Worm (Caenorhabditis elegans) whole organism, young adult: ENCODE measurements around the gene lrr-1.

Experiments
- B0336.3 ChIP-seq: fragments of 200-800 bp; sonication (Bioruptor generic); IDR thresholded peaks from 2 replicates; pipeline ENCODE4 v1.3.6; 2022; ENCODE audit warnings: missing genetic modification characterization, missing compliant biosample characterization
- C06A6.2 ChIP-seq: fragments of 200-800 bp; sonication (Bioruptor generic); conservative IDR thresholded peaks from 2 replicates; pipeline ENCODE4 v1.3.6; 2022; ENCODE audit warnings: missing genetic modification characterization, missing compliant biosample characterization
- C17E4.6 ChIP-seq: fragments of 200-800 bp; sonication (Bioruptor generic); IDR thresholded peaks from 2 replicates; pipeline ENCODE4 v1.3.6; 2022; ENCODE audit warnings: missing genetic modification reagents, missing genetic modification characterization, missing compliant biosample characterization
- F22D6.2 ChIP-seq: sonication (generic microtip); optimal IDR thresholded peaks from 2 replicates; lab custom pipeline; 2016; ENCODE audit warnings: mild to moderate bottlenecking, missing genetic modification characterization, missing compliant biosample characterization
- F33H1.4 ChIP-seq: fragments of 200-800 bp; sonication (Bioruptor generic); IDR thresholded peaks from 2 replicates; pipeline ENCODE4 v1.3.6; 2022; ENCODE audit warnings: missing genetic modification reagents, missing genetic modification characterization, missing compliant biosample characterization
- F55B11.4 ChIP-seq: sonication (generic microtip); optimal IDR thresholded peaks from 2 replicates; lab custom pipeline; 2016; ENCODE audit warnings: missing compliant biosample characterization, missing genetic modification characterization, borderline replicate concordance; ENCODE audit not compliant: insufficient read depth
- K11D2.4 ChIP-seq: fragments of 200-800 bp; sonication (Bioruptor generic); IDR thresholded peaks from 2 replicates; pipeline ENCODE4 v1.3.6; 2022; ENCODE audit warnings: missing genetic modification reagents, missing genetic modification characterization, missing compliant biosample characterization
- T26A5.8 ChIP-seq: sonication (generic microtip); optimal IDR thresholded peaks from 2 replicates; lab custom pipeline; 2016; ENCODE audit warnings: missing genetic modification characterization, missing compliant biosample characterization
- Y56A3A.18 ChIP-seq: fragments of 200-800 bp; sonication (Bioruptor generic); IDR thresholded peaks from 2 replicates; pipeline ENCODE4 v1.3.6; 2022; ENCODE audit warnings: missing genetic modification reagents, missing genetic modification characterization, missing compliant biosample characterization
- Y79H2A.3 ChIP-seq: fragments of 200-800 bp; sonication (Bioruptor generic); conservative IDR thresholded peaks from 2 replicates; pipeline ENCODE4 v1.3.6; 2022; ENCODE audit warnings: missing genetic modification reagents, missing genetic modification characterization, missing compliant biosample characterization
- Y95B8A.8 ChIP-seq: fragments of 200-800 bp; sonication (Bioruptor generic); IDR thresholded peaks from 2 replicates; pipeline ENCODE4 v1.3.6; 2022; ENCODE audit warnings: missing genetic modification reagents, missing genetic modification characterization, missing compliant biosample characterization
- ZK185.1 ChIP-seq: sonication (generic microtip); optimal IDR thresholded peaks from 2 replicates; lab custom pipeline; 2016; ENCODE audit warnings: mild to moderate bottlenecking, missing genetic modification characterization, missing compliant biosample characterization; ENCODE audit not compliant: poor library complexity, severe bottlenecking
- aptf-2 ChIP-seq: fragments of 200-800 bp; sonication (Bioruptor generic); conservative IDR thresholded peaks from 2 replicates; pipeline ENCODE4 v1.3.6; 2022; ENCODE audit warnings: missing genetic modification reagents, missing genetic modification characterization, missing compliant biosample characterization
- athp-1 ChIP-seq: sonication (generic microtip); optimal IDR thresholded peaks from 2 replicates; lab custom pipeline; 2017; ENCODE audit warnings: mild to moderate bottlenecking, missing genetic modification characterization, missing compliant biosample characterization
- attf-3 ChIP-seq: fragments of 200-800 bp; sonication (Bioruptor generic); conservative IDR thresholded peaks from 2 replicates; pipeline ENCODE4 v1.3.6; 2022; ENCODE audit warnings: missing genetic modification reagents, missing genetic modification characterization, missing compliant biosample characterization
- attf-6 ChIP-seq: fragments of 200-800 bp; sonication (Bioruptor generic); IDR thresholded peaks from 2 replicates; pipeline ENCODE4 v1.3.6; 2022; ENCODE audit warnings: missing genetic modification reagents, missing genetic modification characterization, missing compliant biosample characterization
- ceh-40 ChIP-seq: fragments of 200-800 bp; sonication (Bioruptor generic); IDR thresholded peaks from 2 replicates; pipeline ENCODE4 v1.3.6; 2022; ENCODE audit warnings: missing genetic modification characterization, missing compliant biosample characterization
- chd-7 ChIP-seq: sonication (generic microtip); optimal IDR thresholded peaks from 2 replicates; lab custom pipeline; 2016; ENCODE audit warnings: mild to moderate bottlenecking, missing genetic modification characterization, moderate library complexity, missing compliant biosample characterization
- efl-1 ChIP-seq: fragments of 150-350 bp; optimal IDR thresholded peaks from 2 replicates; lab custom pipeline; 2014; ENCODE audit warnings: missing biosample characterization, missing genetic modification reagents, missing genetic modification characterization
- egl-18 ChIP-seq: fragments of 200-800 bp; sonication (Bioruptor generic); IDR thresholded peaks from 2 replicates; pipeline ENCODE4 v1.3.6; 2022; ENCODE audit warnings: missing genetic modification reagents, missing genetic modification characterization, missing compliant biosample characterization
- egrh-3 ChIP-seq: fragments of 200-800 bp; sonication (Bioruptor generic); IDR thresholded peaks from 2 replicates; pipeline ENCODE4 v1.3.6; 2022; ENCODE audit warnings: missing genetic modification reagents, missing genetic modification characterization, missing compliant biosample characterization
- ets-4 ChIP-seq: fragments of 200-800 bp; sonication (Bioruptor generic); optimal IDR thresholded peaks from 2 replicates; lab custom pipeline; 2018; ENCODE audit warnings: mild to moderate bottlenecking, missing genetic modification characterization, missing compliant biosample characterization
- gei-17 ChIP-seq: fragments of 200-800 bp; sonication (Bioruptor generic); optimal IDR thresholded peaks from 2 replicates; lab custom pipeline; 2018; ENCODE audit warnings: mild to moderate bottlenecking, missing genetic modification characterization, missing compliant biosample characterization
- him-1 ChIP-seq: sonication (generic microtip); optimal IDR thresholded peaks from 2 replicates; lab custom pipeline; 2016; ENCODE audit warnings: missing genotype, missing genetic modification reagents, missing genetic modification characterization, missing compliant biosample characterization
- lin-35 ChIP-seq, 3 experiments: fragments of 150-350 bp in 2 of 3; sonication (generic microtip) in 1 of 3; optimal IDR thresholded peaks; 2 replicates each; lab custom pipeline; 2014 to 2018; ENCODE audit warnings: missing biosample characterization in 3 of 3, missing genetic modification characterization in 3 of 3, missing genetic modification reagents in 3 of 3
- mxl-1 ChIP-seq: sonication (generic microtip); optimal IDR thresholded peaks from 2 replicates; lab custom pipeline; 2016; ENCODE audit warnings: missing genetic modification characterization, missing compliant biosample characterization
- nfyb-1 ChIP-seq: fragments of 200-800 bp; sonication (Bioruptor generic); IDR thresholded peaks from 2 replicates; pipeline ENCODE4 v1.3.6; 2022; ENCODE audit warnings: missing genetic modification reagents, missing genetic modification characterization, missing compliant biosample characterization
- nhr-120 ChIP-seq: fragments of 200-800 bp; sonication (Bioruptor generic); IDR thresholded peaks from 2 replicates; pipeline ENCODE4 v1.3.6; 2022; ENCODE audit warnings: missing genetic modification characterization, missing compliant biosample characterization
- nhr-80 ChIP-seq: sonication (generic microtip); optimal IDR thresholded peaks from 2 replicates; lab custom pipeline; 2016; ENCODE audit warnings: missing genetic modification characterization, missing compliant biosample characterization
- rcor-1 ChIP-seq: fragments of 200-800 bp; sonication (Bioruptor generic); IDR thresholded peaks from 2 replicates; pipeline ENCODE4 v1.3.6; 2022; ENCODE audit warnings: missing genetic modification reagents, missing genetic modification characterization, missing compliant biosample characterization
- repo-1 ChIP-seq: sonication (generic microtip); optimal IDR thresholded peaks from 2 replicates; lab custom pipeline; 2017; ENCODE audit warnings: mild to moderate bottlenecking, missing genetic modification characterization, missing compliant biosample characterization
- sdz-38 ChIP-seq: sonication (generic microtip); optimal IDR thresholded peaks from 2 replicates; lab custom pipeline; 2016; ENCODE audit warnings: missing genotype, missing genetic modification characterization, missing compliant biosample characterization
- snpc-3.4 ChIP-seq: sonication (generic microtip); optimal IDR thresholded peaks from 2 replicates; lab custom pipeline; 2017; ENCODE audit warnings: missing genetic modification characterization, mild to moderate bottlenecking, missing compliant biosample characterization, antibody characterized with exemption, moderate library complexity, missing genotype, missing genetic modification reagents
- tbx-9 ChIP-seq: sonication (generic microtip); optimal IDR thresholded peaks from 2 replicates; lab custom pipeline; 2016; ENCODE audit warnings: borderline replicate concordance, missing genetic modification characterization, inconsistent platforms, missing compliant biosample characterization
- ztf-18 ChIP-seq: sonication (generic microtip); optimal IDR thresholded peaks from 2 replicates; lab custom pipeline; 2016; ENCODE audit warnings: missing genotype, mild to moderate bottlenecking, missing genetic modification characterization, missing compliant biosample characterization
- ztf-26 ChIP-seq: sonication (generic microtip); optimal IDR thresholded peaks from 2 replicates; lab custom pipeline; 2017; ENCODE audit warnings: missing genetic modification characterization, missing compliant biosample characterization

The lrr-1 gene

DNA sequence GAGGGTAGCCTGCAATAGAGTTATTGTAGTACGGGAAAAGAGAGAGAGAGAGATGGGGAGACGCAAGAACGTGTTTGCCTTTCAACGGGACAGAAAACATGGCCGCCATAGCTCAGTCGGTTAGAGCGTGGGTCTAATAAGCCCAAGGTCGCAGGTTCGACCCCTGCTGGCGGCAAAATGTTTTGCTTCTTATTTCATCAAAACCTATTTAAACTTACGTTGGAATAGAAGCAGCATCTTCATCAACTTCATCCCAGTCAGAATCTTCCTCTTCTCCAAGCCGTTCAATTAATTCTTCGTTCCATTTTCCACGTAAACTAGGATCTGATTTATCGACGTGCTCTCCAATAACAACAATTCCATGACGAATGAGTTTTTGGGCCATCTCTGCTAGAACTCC, 3.6 kb downstream of the lrr-1 start (continued):
- TF ChIP-seq egrh-3 (GFP tag; lab: Robert Waterston, UW), result peak; percentile 39; the same call in 1 of the 2 replicates
- TF ChIP-seq ets-4 (GFP tag; lab: Kevin White, UChicago), result peak; percentile 7

DNA sequence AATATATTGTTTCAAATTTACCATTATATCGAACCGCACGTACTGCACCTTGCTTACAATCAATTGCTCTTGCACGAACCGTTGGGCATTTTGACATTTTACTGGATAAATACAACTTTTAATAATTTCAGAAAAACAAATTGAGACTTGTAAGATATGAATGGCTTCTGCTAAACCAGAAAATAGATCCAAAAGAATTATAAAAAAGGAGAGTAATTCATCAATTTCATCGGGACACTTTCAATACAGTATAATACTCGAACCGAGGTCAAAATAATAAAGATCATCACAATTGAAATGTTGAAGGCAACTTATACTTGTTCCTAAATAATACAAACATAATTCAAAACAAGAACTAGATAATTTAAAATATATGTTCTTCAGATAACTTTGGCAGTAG, 4.6 kb downstream of the lrr-1 start, which contains the start of gene wdr-83:
wdr-83 (minus strand) TSS at position 101 of the 400 bp plus-strand sequence.
- TF ChIP-seq Y79H2A.3 (no peak), F33H1.4 (GFP tag; lab: Robert Waterston, UW) (no peak), ztf-26 (no peak), F22D6.2 (tag; lab: Kevin White, UChicago) (no peak), nfyb-1 (GFP tag; lab: Robert Waterston, UW) (no peak), aptf-2 (GFP tag; lab: Robert Waterston, UW) (no peak), gei-17 (GFP tag; lab: Kevin White, UChicago) (no peak), attf-6 (GFP tag; lab: Robert Waterston, UW) (no peak), him-1 (tag; lab: Kevin White, UChicago) (no peak)

DNA sequence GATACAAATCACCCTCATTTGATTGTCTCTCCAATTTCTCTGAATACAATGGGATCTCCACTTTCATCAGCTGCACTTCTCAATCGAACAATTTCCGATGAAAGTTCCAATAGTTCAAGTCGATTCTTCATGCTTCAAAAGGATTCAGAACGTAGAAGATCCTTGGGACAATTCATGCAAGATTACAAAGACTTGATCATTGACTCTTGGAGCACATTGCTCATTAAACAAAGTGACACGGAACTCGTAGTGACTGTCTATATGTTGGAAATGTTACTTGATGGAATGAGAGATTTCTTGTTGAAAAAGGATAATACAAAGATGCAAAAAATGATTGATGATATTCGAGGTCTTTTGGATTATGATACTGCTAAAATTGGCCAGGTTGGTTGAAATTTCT, 8.3 kb downstream of the lrr-1 start:
- no peak for TF ChIP-seq lin-35 (GFP tag; optimal IDR thresholded peaks at IDR 0.05; lab: Kevin White, UChicago)
- no peak for TF ChIP-seq C06A6.2 (GFP tag; lab: Robert Waterston, UW)
- no peak for TF ChIP-seq snpc-3.4 (tag; lab: Kevin White, UChicago)
- TF ChIP-seq rcor-1 (GFP tag; lab: Robert Waterston, UW), result no peak
- no peak for TF ChIP-seq attf-3
- no peak for TF ChIP-seq ceh-40 (GFP tag; lab: Robert Waterston, UW)
- TF ChIP-seq ZK185.1, result no peak
- TF ChIP-seq sdz-38 (tag; lab: Kevin White, UChicago), result no peak
- TF ChIP-seq mxl-1 (tag; lab: Kevin White, UChicago), result no peak
- TF ChIP-seq ztf-18 (tag; lab: Kevin White, UChicago), result no peak
- no peak for TF ChIP-seq B0336.3

DNA sequence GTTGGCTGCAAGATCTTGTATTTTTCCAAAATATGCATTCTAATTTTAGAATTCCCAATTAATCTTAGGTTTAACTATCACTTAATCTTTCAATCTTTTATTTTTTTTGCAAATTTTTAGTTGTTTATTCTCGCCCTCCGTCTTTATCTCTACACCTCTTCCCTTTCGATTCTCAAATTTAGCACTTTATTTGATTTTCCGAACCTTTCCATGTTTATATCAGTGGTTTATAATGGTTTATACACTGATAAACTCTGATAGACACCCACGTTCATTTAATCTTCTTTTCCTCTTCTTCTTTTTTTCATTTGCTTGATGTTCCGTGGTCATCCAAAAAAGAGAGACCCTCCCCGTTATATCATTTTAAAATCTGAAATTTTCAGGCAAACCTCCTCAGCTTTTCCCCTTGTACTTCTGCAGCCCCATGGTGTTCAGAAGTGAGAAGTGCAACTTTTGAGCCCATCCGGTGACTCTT, 13.8 kb downstream of the lrr-1 start, which contains the start of the genes nsy-1 and F59A6.13:
nsy-1 (plus strand) TSS at position 377 of the 475 bp plus-strand sequence.
F59A6.13 (plus strand) TSS at position 425 of the 475 bp plus-strand sequence.
- TF ChIP-seq nhr-80 (peak; percentile 59), athp-1 (no peak)
- TF ChIP-seq, all 124 proteins: peak for 1

DNA sequence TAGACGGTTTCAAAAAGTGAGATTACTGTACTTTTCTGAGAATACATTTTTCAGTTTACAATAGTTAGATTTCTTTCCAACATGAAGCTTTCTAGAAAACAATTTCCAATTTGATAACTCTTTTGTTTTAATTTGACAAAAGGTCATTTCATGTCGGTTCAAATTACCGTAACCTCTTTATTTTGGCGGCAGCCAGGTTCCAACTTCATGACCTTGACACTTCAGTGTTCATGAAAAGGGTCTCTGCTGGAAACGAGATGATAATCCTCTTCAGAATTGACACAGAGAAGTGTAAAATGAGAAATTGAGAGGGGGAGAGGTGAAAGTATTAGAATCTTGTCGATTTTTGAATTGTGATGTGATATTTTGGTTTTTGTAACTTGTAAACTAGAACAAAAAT, 14.7 kb downstream of the lrr-1 start:
- TF ChIP-seq egl-18 (GFP tag; lab: Robert Waterston, UW), result no peak
- TF ChIP-seq K11D2.4 (GFP tag; lab: Robert Waterston, UW), result no peak
- TF ChIP-seq tbx-9 (tag; lab: Kevin White, UChicago), result no peak
- TF ChIP-seq efl-1 (GFP tag; lab: Kevin White, UChicago), result no peak
- no peak for TF ChIP-seq chd-7 (tag; lab: Kevin White, UChicago)
- no peak for TF ChIP-seq repo-1 (tag; lab: Kevin White, UChicago)
- no peak for TF ChIP-seq Y95B8A.8 (GFP tag; lab: Robert Waterston, UW)
- TF ChIP-seq ceh-40 (GFP tag; lab: Robert Waterston, UW), result no peak
- no peak for TF ChIP-seq attf-6 (GFP tag; lab: Robert Waterston, UW)
- no peak for TF ChIP-seq Y56A3A.18 (GFP tag; lab: Robert Waterston, UW)
- TF ChIP-seq nhr-120 (GFP tag; lab: Robert Waterston, UW), result no peak
- no peak for TF ChIP-seq ets-4 (GFP tag; lab: Kevin White, UChicago)
- TF ChIP-seq lin-35 (GFP tag; optimal IDR thresholded peaks at IDR 0.05; lab: Kevin White, UChicago), result no peak
- no peak for TF ChIP-seq F55B11.4 (tag; lab: Kevin White, UChicago)
- no peak for TF ChIP-seq C17E4.6 (GFP tag; lab: Robert Waterston, UW)
- TF ChIP-seq T26A5.8, result no peak
